1 fruit fly cellular context compared by ENCODE assay signal in the genomic region with DNA sequence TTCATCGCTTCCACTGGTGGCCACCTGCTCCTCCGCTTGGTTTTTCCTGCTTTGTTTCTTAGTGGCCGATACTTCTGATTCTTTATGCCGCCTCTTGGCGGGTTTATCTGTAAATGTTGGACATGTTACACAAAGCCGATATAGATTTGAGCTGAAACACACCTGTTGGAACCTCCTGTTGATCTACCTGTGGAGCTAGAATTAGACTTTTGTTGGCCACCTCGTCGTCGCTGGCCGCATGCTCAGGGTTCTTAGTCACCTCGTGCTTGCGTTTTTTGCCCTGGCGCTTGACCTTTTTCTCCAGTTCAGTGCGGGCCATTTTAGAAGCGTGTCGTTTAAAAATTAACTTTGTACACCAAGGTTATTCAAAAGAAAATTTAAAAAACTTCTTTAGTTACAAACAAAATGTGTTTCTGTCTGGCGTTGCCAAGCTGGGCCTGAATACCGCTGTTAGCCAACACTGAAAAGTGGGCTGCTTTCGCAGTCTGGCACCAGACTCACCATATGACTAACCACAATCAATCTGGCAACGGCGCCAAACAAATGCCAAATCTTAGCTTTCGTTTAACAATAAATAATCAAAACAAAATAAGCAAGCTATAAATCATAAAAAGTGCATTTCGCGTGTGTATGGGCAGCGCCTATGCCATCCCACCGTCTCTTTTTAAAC.
TF ChIP-seq lines count a peak whose summit lies in the region.

A gene (minus strand): TSS at position 443 of the 670 bp plus-strand sequence.
A gene (plus strand): TSS at position 542 of the 670 bp plus-strand sequence.

TF ChIP-seq in whole organism, embryonic, 481 proteins besides CTCF, POLR2A, EP300 and RAD21 (continued from another document and continues in another):
- 0 out of 4 replicates have a peak, but pooled peaks have one; percentile 41 for TF ChIP-seq Dll (GFP tag; IDR thresholded peaks at IDR 0.05; lab: Robert Waterston, UW; ENCODE audit: partially characterized antibody)
- no peak for TF ChIP-seq sna (GFP tag; IDR thresholded peaks at IDR 0.05; lab: Robert Waterston, UW; ENCODE audit: partially characterized antibody)
- peak; percentile 78 for TF ChIP-seq E2f2 (GFP tag; IDR thresholded peaks at IDR 0.05; lab: Robert Waterston, UW)
- no peak for TF ChIP-seq CG11093 (GFP tag; IDR thresholded peaks at IDR 0.05; lab: Robert Waterston, UW)
- no peak for TF ChIP-seq Usf (GFP tag; optimal IDR thresholded peaks at IDR 0.05; lab: Kevin White, UChicago)
- TF ChIP-seq CG4282 (GFP tag; optimal IDR thresholded peaks at IDR 0.05; lab: Kevin White, UChicago), result no peak
- no peak for TF ChIP-seq gsb-n (tag; optimal IDR thresholded peaks at IDR 0.05; lab: Kevin White, UChicago)
- no peak for TF ChIP-seq vfl (GFP tag; optimal IDR thresholded peaks at IDR 0.05; lab: Kevin White, UChicago)
- TF ChIP-seq Med (GFP tag; lab: Kevin White, UChicago), result peak; percentile 92
- TF ChIP-seq trem (tag; optimal IDR thresholded peaks at IDR 0.05; lab: Kevin White, UChicago), result peak; percentile 68
- no peak for TF ChIP-seq CG10321 (GFP tag; IDR thresholded peaks at IDR 0.05; lab: Robert Waterston, UW)
- TF ChIP-seq Dip3 (GFP tag; optimal IDR thresholded peaks at IDR 0.05; lab: Kevin White, UChicago), result no peak
- TF ChIP-seq CG13123 (GFP tag; optimal IDR thresholded peaks at IDR 0.05; lab: Kevin White, UChicago), result no peak
- TF ChIP-seq dpn (GFP tag; optimal IDR thresholded peaks at IDR 0.05; lab: Kevin White, UChicago), result peak in 1 of 2 experiments; percentile 36
- no peak for TF ChIP-seq Rx (GFP tag; IDR thresholded peaks at IDR 0.05; lab: Robert Waterston, UW)
- TF ChIP-seq cg (GFP tag; optimal IDR thresholded peaks at IDR 0.05; lab: Kevin White, UChicago), result no peak
- no peak for TF ChIP-seq Gug (GFP tag; IDR thresholded peaks at IDR 0.05; lab: Robert Waterston, UW)
- TF ChIP-seq mld (GFP tag; IDR thresholded peaks at IDR 0.05; lab: Robert Waterston, UW; ENCODE audit: partially characterized antibody), result no peak
- peak; percentile 48 for TF ChIP-seq Xrp1 (GFP tag; IDR thresholded peaks at IDR 0.05; lab: Robert Waterston, UW)
- TF ChIP-seq CG3838 (GFP tag; optimal IDR thresholded peaks at IDR 0.05; lab: Kevin White, UChicago), result no peak
- TF ChIP-seq CG17359 (tag; optimal IDR thresholded peaks at IDR 0.05; lab: Kevin White, UChicago), result no peak
- no peak for TF ChIP-seq CrebB (tag; optimal IDR thresholded peaks at IDR 0.05; lab: Kevin White, UChicago)
- TF ChIP-seq vnd (GFP tag; IDR thresholded peaks at IDR 0.05; lab: Robert Waterston, UW; ENCODE audit: partially characterized antibody), result no peak
- no peak for TF ChIP-seq CG7786 (GFP tag; optimal IDR thresholded peaks at IDR 0.05; lab: Kevin White, UChicago)
- TF ChIP-seq salm (tag; optimal IDR thresholded peaks at IDR 0.05; lab: Kevin White, UChicago), result no peak
- TF ChIP-seq ssp (GFP tag; IDR thresholded peaks at IDR 0.05; lab: Robert Waterston, UW), result no peak
- no peak for TF ChIP-seq dan (GFP tag; IDR thresholded peaks at IDR 0.05; lab: Robert Waterston, UW)
- no peak for TF ChIP-seq Fer2 (tag; optimal IDR thresholded peaks at IDR 0.05; lab: Kevin White, UChicago)
- TF ChIP-seq D19B (GFP tag; optimal IDR thresholded peaks at IDR 0.05; lab: Kevin White, UChicago), result no peak
- TF ChIP-seq CG43689 (GFP tag; IDR thresholded peaks at IDR 0.05; lab: Robert Waterston, UW), result no peak
- TF ChIP-seq Opbp (GFP tag; IDR thresholded peaks at IDR 0.05; lab: Robert Waterston, UW; ENCODE audit: partially characterized antibody), result peak; percentile 59; the same call in 2 of the 3 replicates
- no peak for TF ChIP-seq Chrac-16 (GFP tag; optimal IDR thresholded peaks at IDR 0.05; lab: Kevin White, UChicago)
- no peak for TF ChIP-seq CG15011 (GFP tag; optimal IDR thresholded peaks at IDR 0.05; lab: Kevin White, UChicago)
- no peak for TF ChIP-seq CG6854 (GFP tag; optimal IDR thresholded peaks at IDR 0.05; lab: Kevin White, UChicago)
- peak; percentile 53 for TF ChIP-seq Sry-β (GFP tag; optimal IDR thresholded peaks at IDR 0.05; lab: Kevin White, UChicago)
- TF ChIP-seq CG12071 (GFP tag; optimal IDR thresholded peaks at IDR 0.05; lab: Kevin White, UChicago), result no peak
- TF ChIP-seq slbo (GFP tag; IDR thresholded peaks at IDR 0.05; lab: Robert Waterston, UW), result peak; percentile 55; the same call in 1 of the 2 replicates
- no peak for TF ChIP-seq Gsc (GFP tag; IDR thresholded peaks at IDR 0.05; lab: Robert Waterston, UW)
- peak; percentile 2 for TF ChIP-seq CG17829 (tag; optimal IDR thresholded peaks at IDR 0.05; lab: Kevin White, UChicago)
- TF ChIP-seq Abd-B (GFP tag; optimal IDR thresholded peaks at IDR 0.05; lab: Kevin White, UChicago), result no peak
- TF ChIP-seq NFAT (GFP tag; IDR thresholded peaks at IDR 0.05; lab: Robert Waterston, UW), result peak; percentile 66; the same call in 1 of the 2 replicates
- no peak for TF ChIP-seq CG17361 (GFP tag; IDR thresholded peaks at IDR 0.05; lab: Robert Waterston, UW)
- 0 out of 3 replicates have a peak, but pooled peaks have one; percentile 30 for TF ChIP-seq Doc3 (GFP tag; IDR thresholded peaks at IDR 0.05; lab: Robert Waterston, UW; ENCODE audit: partially characterized antibody)
- TF ChIP-seq da (GFP tag; optimal IDR thresholded peaks at IDR 0.05; lab: Kevin White, UChicago), result no peak
- peak; percentile 39 for TF ChIP-seq zfh2 (GFP tag; optimal IDR thresholded peaks at IDR 0.05; lab: Kevin White, UChicago)
- TF ChIP-seq zen2 (GFP tag; IDR thresholded peaks at IDR 0.05; lab: Robert Waterston, UW; ENCODE audit: partially characterized antibody), result no peak
- TF ChIP-seq hbn (GFP tag; IDR thresholded peaks at IDR 0.05; lab: Robert Waterston, UW; ENCODE audit: partially characterized antibody), result no peak
- no peak for TF ChIP-seq onecut (GFP tag; IDR thresholded peaks at IDR 0.05; lab: Robert Waterston, UW)
- TF ChIP-seq ken (GFP tag; IDR thresholded peaks at IDR 0.05; lab: Robert Waterston, UW), result 0 out of 3 replicates have a peak, but pooled peaks have one; percentile 9
- TF ChIP-seq Hr51 (GFP tag; optimal IDR thresholded peaks at IDR 0.05; lab: Kevin White, UChicago), result no peak
- no peak for TF ChIP-seq sim (GFP tag; IDR thresholded peaks at IDR 0.05; lab: Robert Waterston, UW)
- no peak for TF ChIP-seq tup (GFP tag; optimal IDR thresholded peaks at IDR 0.05; lab: Kevin White, UChicago)
- no peak for TF ChIP-seq CG8478 (optimal IDR thresholded peaks at IDR 0.05; lab: Kevin White, UChicago)
- no peak for TF ChIP-seq Hr78 (GFP tag; optimal IDR thresholded peaks at IDR 0.05; lab: Kevin White, UChicago)
- TF ChIP-seq CG34422 (GFP tag; IDR thresholded peaks at IDR 0.05; lab: Robert Waterston, UW), result peak; percentile 50; the same call in 2 of the 3 replicates
- TF ChIP-seq Antp (GFP tag; optimal IDR thresholded peaks at IDR 0.05; lab: Kevin White, UChicago), result peak; percentile 28
- TF ChIP-seq CG9876 (GFP tag; optimal IDR thresholded peaks at IDR 0.05; lab: Kevin White, UChicago), result no peak
- TF ChIP-seq Oaz (GFP tag; IDR thresholded peaks at IDR 0.05; lab: Robert Waterston, UW), result no peak
- TF ChIP-seq GATAe (GFP tag; conservative IDR thresholded peaks at IDR 0.05; lab: Robert Waterston, UW), result no peak
- TF ChIP-seq CG31224 (GFP tag; IDR thresholded peaks at IDR 0.05; lab: Robert Waterston, UW), result no peak
- TF ChIP-seq ind (GFP tag; optimal IDR thresholded peaks at IDR 0.05; lab: Kevin White, UChicago), result no peak
- peak; percentile 10; the same call in 1 of the 2 replicates for TF ChIP-seq lmd (GFP tag; IDR thresholded peaks at IDR 0.05; lab: Robert Waterston, UW)
- TF ChIP-seq CG33557 (GFP tag; optimal IDR thresholded peaks at IDR 0.05; lab: Kevin White, UChicago), result no peak
- no peak for TF ChIP-seq CG3726 (GFP tag; IDR thresholded peaks at IDR 0.05; lab: Robert Waterston, UW)
- peak; percentile 23; the same call in 1 of the 2 replicates for TF ChIP-seq bbx (GFP tag; IDR thresholded peaks at IDR 0.05; lab: Robert Waterston, UW; ENCODE audit: partially characterized antibody)
- TF ChIP-seq CG2120 (GFP tag; optimal IDR thresholded peaks at IDR 0.05; lab: Kevin White, UChicago), result peak; percentile 41
- TF ChIP-seq CG1602 (GFP tag; optimal IDR thresholded peaks at IDR 0.05; lab: Kevin White, UChicago), result no peak
- TF ChIP-seq CG13894 (tag; optimal IDR thresholded peaks at IDR 0.05; lab: Kevin White, UChicago), result no peak
- TF ChIP-seq CG11398 (GFP tag; optimal IDR thresholded peaks at IDR 0.05; lab: Kevin White, UChicago), result no peak
- peak; percentile 47 for TF ChIP-seq CG17802 (tag; optimal IDR thresholded peaks at IDR 0.05; lab: Kevin White, UChicago)
- TF ChIP-seq CG32772 (GFP tag; IDR thresholded peaks at IDR 0.05; lab: Robert Waterston, UW), result no peak
- no peak for TF ChIP-seq CG8290 (GFP tag; optimal IDR thresholded peaks at IDR 0.05; lab: Kevin White, UChicago)
- peak in 1 of 2 experiments; percentile 48 for TF ChIP-seq CG8290 (tag; optimal IDR thresholded peaks at IDR 0.05; lab: Kevin White, UChicago)
- TF ChIP-seq luna (GFP tag; optimal IDR thresholded peaks at IDR 0.05; lab: Kevin White, UChicago), result peak; percentile 29
- TF ChIP-seq CG9215 (GFP tag; IDR thresholded peaks at IDR 0.05; lab: Robert Waterston, UW), result no peak
- peak; percentile 18 for TF ChIP-seq nmo (GFP tag; optimal IDR thresholded peaks at IDR 0.05; lab: Kevin White, UChicago)
- TF ChIP-seq cad (GFP tag; optimal IDR thresholded peaks at IDR 0.05; lab: Kevin White, UChicago), result no peak
- no peak for TF ChIP-seq C15 (GFP tag; IDR thresholded peaks at IDR 0.05; lab: Robert Waterston, UW)
- no peak for TF ChIP-seq hb (GFP tag; IDR thresholded peaks at IDR 0.05; lab: Robert Waterston, UW; ENCODE audit: partially characterized antibody)
- 0 out of 3 replicates have a peak, but pooled peaks have one; percentile 50 for TF ChIP-seq CG11456 (GFP tag; IDR thresholded peaks at IDR 0.05; lab: Robert Waterston, UW)
- peak; percentile 78 for TF ChIP-seq stwl (tag; optimal IDR thresholded peaks at IDR 0.05; lab: Kevin White, UChicago)
- TF ChIP-seq Bteb2 (GFP tag; optimal IDR thresholded peaks at IDR 0.05; lab: Kevin White, UChicago), result no peak
- no peak for TF ChIP-seq HmgZ (tag; optimal IDR thresholded peaks at IDR 0.05; lab: Kevin White, UChicago)
- peak; percentile 30 for TF ChIP-seq BEAF-32 (GFP tag; optimal IDR thresholded peaks at IDR 0.05; lab: Kevin White, UChicago)
- TF ChIP-seq PHDP (tag; optimal IDR thresholded peaks at IDR 0.05; lab: Kevin White, UChicago), result no peak
- TF ChIP-seq ro (GFP tag; IDR thresholded peaks at IDR 0.05; lab: Robert Waterston, UW), result no peak
- no peak for TF ChIP-seq ab (GFP tag; optimal IDR thresholded peaks at IDR 0.05; lab: Kevin White, UChicago)
- no peak for TF ChIP-seq Aef1 (GFP tag; IDR thresholded peaks at IDR 0.05; lab: Robert Waterston, UW)
- TF ChIP-seq NfI (GFP tag; optimal IDR thresholded peaks at IDR 0.05; lab: Kevin White, UChicago), result no peak
- peak; percentile 56 for TF ChIP-seq Ets97D (GFP tag; optimal IDR thresholded peaks at IDR 0.05; lab: Kevin White, UChicago)
- no peak for TF ChIP-seq wor (GFP tag; IDR thresholded peaks at IDR 0.05; lab: Robert Waterston, UW)
- no peak for TF ChIP-seq gcm2 (GFP tag; optimal IDR thresholded peaks at IDR 0.05; lab: Kevin White, UChicago)
- no peak for TF ChIP-seq CG18011 (GFP tag; optimal IDR thresholded peaks at IDR 0.05; lab: Kevin White, UChicago)
- no peak for TF ChIP-seq NK7.1 (GFP tag; optimal IDR thresholded peaks at IDR 0.05; lab: Kevin White, UChicago)
- no peak for TF ChIP-seq disco-r (GFP tag; optimal IDR thresholded peaks at IDR 0.05; lab: Kevin White, UChicago)
- no peak for TF ChIP-seq CG15696 (tag; optimal IDR thresholded peaks at IDR 0.05; lab: Kevin White, UChicago)
- TF ChIP-seq Sox100B (GFP tag; optimal IDR thresholded peaks at IDR 0.05; lab: Kevin White, UChicago), result no peak
- TF ChIP-seq CG4707 (GFP tag; optimal IDR thresholded peaks at IDR 0.05; lab: Kevin White, UChicago), result no peak
- peak; percentile 99 for TF ChIP-seq MBD-R2 (GFP tag; IDR thresholded peaks at IDR 0.05; lab: Robert Waterston, UW)
- no peak for TF ChIP-seq CG18764 (GFP tag; optimal IDR thresholded peaks at IDR 0.05; lab: Kevin White, UChicago)
- TF ChIP-seq CG10959 (GFP tag; IDR thresholded peaks at IDR 0.05; lab: Robert Waterston, UW), result no peak
- no peak for TF ChIP-seq CG17328 (GFP tag; IDR thresholded peaks at IDR 0.05; lab: Robert Waterston, UW)
- no peak for TF ChIP-seq CG31388 (GFP tag; optimal IDR thresholded peaks at IDR 0.05; lab: Kevin White, UChicago)
- no peak for TF ChIP-seq ftz-f1 (GFP tag; optimal IDR thresholded peaks at IDR 0.05; lab: Kevin White, UChicago)
- TF ChIP-seq lbe (GFP tag; optimal IDR thresholded peaks at IDR 0.05; lab: Kevin White, UChicago), result no peak
- no peak for TF ChIP-seq HmgD (GFP tag; optimal IDR thresholded peaks at IDR 0.05; lab: Kevin White, UChicago)
- TF ChIP-seq lab (GFP tag; optimal IDR thresholded peaks at IDR 0.05; lab: Kevin White, UChicago), result peak; percentile 2
- TF ChIP-seq CG2712 (tag; optimal IDR thresholded peaks at IDR 0.05; lab: Kevin White, UChicago), result no peak
- peak; percentile 71 for TF ChIP-seq CG6791 (GFP tag; IDR thresholded peaks at IDR 0.05; lab: Robert Waterston, UW; ENCODE audit: partially characterized antibody)
- peak; percentile 31 for TF ChIP-seq repo (GFP tag; optimal IDR thresholded peaks at IDR 0.05; lab: Kevin White, UChicago)
- TF ChIP-seq pb (GFP tag; optimal IDR thresholded peaks at IDR 0.05; lab: Kevin White, UChicago), result no peak
- no peak for TF ChIP-seq CG8944 (GFP tag; optimal IDR thresholded peaks at IDR 0.05; lab: Kevin White, UChicago)
- TF ChIP-seq so (GFP tag; IDR thresholded peaks at IDR 0.05; lab: Robert Waterston, UW), result 0 out of 3 replicates have a peak, but pooled peaks have one; percentile 25
- peak; percentile 22 for TF ChIP-seq CG13624 (GFP tag; optimal IDR thresholded peaks at IDR 0.05; lab: Kevin White, UChicago)
- TF ChIP-seq Taf1 (GFP tag; IDR thresholded peaks at IDR 0.05; lab: Robert Waterston, UW), result no peak
- no peak for TF ChIP-seq dimm (GFP tag; IDR thresholded peaks at IDR 0.05; lab: Robert Waterston, UW)
- peak; percentile 51 for TF ChIP-seq Scr (GFP tag; IDR thresholded peaks at IDR 0.05; lab: Robert Waterston, UW; ENCODE audit: partially characterized antibody)
- peak; percentile 25 for TF ChIP-seq Hmr (GFP tag; optimal IDR thresholded peaks at IDR 0.05; lab: Kevin White, UChicago)
- no peak for TF ChIP-seq CG7928 (GFP tag; optimal IDR thresholded peaks at IDR 0.05; lab: Kevin White, UChicago)
- TF ChIP-seq ash1 (GFP tag; optimal IDR thresholded peaks at IDR 0.05; lab: Kevin White, UChicago), result no peak
- TF ChIP-seq CG31441 (GFP tag; IDR thresholded peaks at IDR 0.05; lab: Robert Waterston, UW), result no peak
- TF ChIP-seq CG14710 (tag; optimal IDR thresholded peaks at IDR 0.05; lab: Kevin White, UChicago), result peak; percentile 83
- no peak for TF ChIP-seq ems (GFP tag; optimal IDR thresholded peaks at IDR 0.05; lab: Kevin White, UChicago)
- TF ChIP-seq Hmx (GFP tag; optimal IDR thresholded peaks at IDR 0.05; lab: Kevin White, UChicago), result no peak
- no peak for TF ChIP-seq CG7357 (GFP tag; IDR thresholded peaks at IDR 0.05; lab: Robert Waterston, UW)
